Worm (Caenorhabditis elegans) whole organism, L3 larva: Measurements from ENCODE around the gene ccch-2.

Experiments
- ZK546.5 ChIP-seq: sonication (generic microtip); optimal IDR thresholded peaks from 2 replicates; lab custom pipeline; 2017; ENCODE audit warnings: missing biosample characterization, missing genetic modification characterization
- ceh-28 ChIP-seq: fragments of 150-350 bp; optimal IDR thresholded peaks from 2 replicates; lab custom pipeline; 2014; ENCODE audit warnings: missing biosample characterization, missing genetic modification reagents, missing genetic modification characterization
- elt-1 ChIP-seq: fragments of 150-350 bp; optimal IDR thresholded peaks from 2 replicates; lab custom pipeline; 2014; ENCODE audit warnings: missing biosample characterization, missing genetic modification characterization
- fkh-10 ChIP-seq: sonication (generic microtip); optimal IDR thresholded peaks from 2 replicates; lab custom pipeline; 2017; ENCODE audit warnings: missing biosample characterization, missing genetic modification reagents, missing genetic modification characterization
- mdl-1 ChIP-seq: fragments of 150-350 bp; optimal IDR thresholded peaks from 2 replicates; lab custom pipeline; 2014; ENCODE audit warnings: missing biosample characterization, missing genetic modification characterization
- nhr-11 ChIP-seq: fragments of 150-350 bp; optimal IDR thresholded peaks from 2 replicates; lab custom pipeline; 2014; ENCODE audit warnings: missing biosample characterization, missing genetic modification characterization
- nhr-25 ChIP-seq: sonication (generic microtip); optimal IDR thresholded peaks from 2 replicates; lab custom pipeline; 2017; ENCODE audit warnings: missing biosample characterization, missing genetic modification characterization
- nhr-76 ChIP-seq: fragments of 150-350 bp; sonication (generic microtip); optimal IDR thresholded peaks from 5 replicates; lab custom pipeline; 2014; ENCODE audit warnings: missing biosample characterization, missing genetic modification characterization
- pha-4 ChIP-seq: fragments of 150-350 bp; optimal IDR thresholded peaks from 2 replicates; lab custom pipeline; 2014; ENCODE audit warnings: missing biosample characterization, missing genetic modification reagents, missing genetic modification characterization

ce11 chrIV:16323373-16323772, 45.4 kb downstream of the ccch-2 start, which contains the start of gene srz-104:
- no peak for TF ChIP-seq pha-4
- no peak for TF ChIP-seq nhr-76
- TF ChIP-seq elt-1 (tag; lab: Kevin White, UChicago), result no peak
- TF ChIP-seq nhr-11 (tag; lab: Kevin White, UChicago), result no peak
- TF ChIP-seq ceh-28 (tag; lab: Kevin White, UChicago), result no peak
- no peak for TF ChIP-seq fkh-10
- TF ChIP-seq ZK546.5 (tag; lab: Kevin White, UChicago), result no peak
- TF ChIP-seq nhr-25 (tag; lab: Kevin White, UChicago), result no peak
- no peak for TF ChIP-seq mdl-1 (tag; lab: Kevin White, UChicago)
